Fruit fly (Drosophila melanogaster) whole organism, embryonic: ENCODE results near the gene CG13086.

Experiments
- Abd-B ChIP-seq: fragments of 200-800 bp; sonication (Bioruptor generic); optimal IDR thresholded peaks from 2 replicates; lab custom pipeline; 2018; ENCODE audit warnings: missing biosample characterization, mild to moderate bottlenecking, missing genetic modification characterization, moderate library complexity
- Atf-2 ChIP-seq: fragments of 200-800 bp; sonication (Bioruptor generic); optimal IDR thresholded peaks from 2 replicates; lab custom pipeline; 2016; ENCODE audit warnings: missing biosample characterization, missing genetic modification characterization
- Atf3 ChIP-seq: fragments of 200-800 bp; sonication (Bioruptor generic); optimal IDR thresholded peaks from 3 replicates; lab custom pipeline; 2016; ENCODE audit warnings: missing biosample characterization, missing genetic modification characterization
- B-H1 ChIP-seq: fragments of 200-800 bp; sonication (Bioruptor generic); IDR thresholded peaks from 3 replicates; pipeline ENCODE4 v1.3.6; 2022; ENCODE audit warnings: missing biosample characterization, missing genetic modification characterization
- Bdp1 ChIP-seq: fragments of 200-800 bp; sonication (Bioruptor generic); optimal IDR thresholded peaks from 3 replicates; lab custom pipeline; 2016; ENCODE audit warnings: missing biosample characterization, missing genetic modification characterization
- CG10267 ChIP-seq: fragments of 200-800 bp; sonication (Bioruptor generic); optimal IDR thresholded peaks from 2 replicates; lab custom pipeline; 2018; ENCODE audit warnings: missing biosample characterization, mild to moderate bottlenecking, missing genetic modification characterization, moderate library complexity
- CG10462 ChIP-seq: fragments of 200-800 bp; sonication (Bioruptor generic); optimal IDR thresholded peaks from 2 replicates; lab custom pipeline; 2016; ENCODE audit warnings: missing biosample characterization, missing genetic modification characterization
- CG12104 ChIP-seq: fragments of 200-800 bp; sonication (Bioruptor generic); optimal IDR thresholded peaks from 3 replicates; lab custom pipeline; 2016; ENCODE audit warnings: missing biosample characterization, missing genetic modification characterization
- CG12391 ChIP-seq: fragments of 200-800 bp; sonication (Bioruptor generic); optimal IDR thresholded peaks from 3 replicates; lab custom pipeline; 2018; ENCODE audit warnings: missing biosample characterization, mild to moderate bottlenecking, missing genetic modification characterization, moderate library complexity
- CG12744 ChIP-seq: fragments of 200-800 bp; sonication (Bioruptor generic); optimal IDR thresholded peaks from 2 replicates; lab custom pipeline; 2016; ENCODE audit warnings: missing biosample characterization, missing genetic modification characterization
- CG14441 ChIP-seq: fragments of 200-800 bp; sonication (Bioruptor generic); IDR thresholded peaks from 2 replicates; pipeline ENCODE4 v1.3.6; 2022; ENCODE audit warnings: missing biosample characterization, missing genetic modification characterization
- CG1529 ChIP-seq: fragments of 200-800 bp; sonication (Bioruptor generic); optimal IDR thresholded peaks from 3 replicates; lab custom pipeline; 2018; ENCODE audit warnings: missing biosample characterization, missing genetic modification characterization
- CG17328 ChIP-seq: fragments of 200-800 bp; sonication (Bioruptor generic); IDR thresholded peaks from 2 replicates; pipeline ENCODE4 v1.3.6; 2022; ENCODE audit warnings: missing biosample characterization, missing genetic modification characterization
- CG17385 ChIP-seq: fragments of 200-800 bp; sonication (Bioruptor generic); optimal IDR thresholded peaks from 3 replicates; lab custom pipeline; 2018; ENCODE audit warnings: missing biosample characterization, mild to moderate bottlenecking, missing genetic modification characterization
- CG2199 ChIP-seq: fragments of 200-800 bp; sonication (Bioruptor generic); IDR thresholded peaks from 3 replicates; pipeline ENCODE4 v1.3.6; 2022; ENCODE audit warnings: missing biosample characterization, missing genetic modification characterization
- CG34422 ChIP-seq: fragments of 200-800 bp; sonication (Bioruptor generic); IDR thresholded peaks from 3 replicates; pipeline ENCODE4 v1.3.6; 2022; ENCODE audit warnings: missing biosample characterization, missing genetic modification characterization
- CG4617 ChIP-seq: fragments of 200-800 bp; sonication (Bioruptor generic); optimal IDR thresholded peaks from 3 replicates; lab custom pipeline; 2016; ENCODE audit warnings: missing biosample characterization, missing genetic modification characterization, borderline replicate concordance
- CG4820 ChIP-seq: fragments of 200-800 bp; sonication (Bioruptor generic); optimal IDR thresholded peaks from 3 replicates; lab custom pipeline; 2016; ENCODE audit warnings: missing biosample characterization, missing genetic modification characterization
- CG5245 ChIP-seq: fragments of 200-800 bp; sonication (Bioruptor generic); optimal IDR thresholded peaks from 3 replicates; lab custom pipeline; 2016; ENCODE audit warnings: missing biosample characterization, missing genetic modification characterization
- CG7963 ChIP-seq: fragments of 200-800 bp; sonication (Bioruptor generic); IDR thresholded peaks from 3 replicates; pipeline ENCODE4 v1.3.6; 2022; ENCODE audit warnings: missing biosample characterization, missing genetic modification characterization; ENCODE audit not compliant: partially characterized antibody
- CG9727 ChIP-seq: fragments of 200-800 bp; sonication (Bioruptor generic); optimal IDR thresholded peaks from 3 replicates; lab custom pipeline; 2017; ENCODE audit warnings: missing biosample characterization, mild to moderate bottlenecking, missing genetic modification characterization
- Doc2 ChIP-seq: fragments of 200-800 bp; sonication (Bioruptor generic); IDR thresholded peaks from 2 replicates; pipeline ENCODE4 v1.3.6; 2022; ENCODE audit warnings: missing biosample characterization, missing genetic modification characterization
- Elba2 ChIP-seq: fragments of 200-800 bp; sonication (Bioruptor generic); optimal IDR thresholded peaks from 3 replicates; lab custom pipeline; 2016; ENCODE audit warnings: missing biosample characterization, missing genetic modification characterization
- Fer2 ChIP-seq: fragments of 200-800 bp; sonication (Bioruptor generic); optimal IDR thresholded peaks from 2 replicates; lab custom pipeline; 2018; ENCODE audit warnings: missing biosample characterization, mild to moderate bottlenecking, missing genetic modification characterization, moderate library complexity
- Hr39 ChIP-seq: fragments of >200 bp; optimal IDR thresholded peaks from 2 replicates; lab custom pipeline; 2017
- Lim3 ChIP-seq: fragments of 200-800 bp; sonication (Bioruptor generic); IDR thresholded peaks from 2 replicates; pipeline ENCODE4 v1.3.6; 2022; ENCODE audit warnings: missing biosample characterization, missing genetic modification characterization
- Mad ChIP-seq: fragments of 200-800 bp; sonication (Bioruptor generic); optimal IDR thresholded peaks from 2 replicates; lab custom pipeline; 2016; ENCODE audit warnings: missing biosample characterization, missing genetic modification characterization
- NfI ChIP-seq: fragments of 200-800 bp; sonication (Bioruptor generic); optimal IDR thresholded peaks from 3 replicates; lab custom pipeline; 2018; ENCODE audit warnings: missing biosample characterization, mild to moderate bottlenecking, missing genetic modification characterization, moderate library complexity
- YL-1 ChIP-seq: fragments of 200-800 bp; sonication (Bioruptor generic); optimal IDR thresholded peaks from 3 replicates; lab custom pipeline; 2017; ENCODE audit warnings: missing biosample characterization, mild to moderate bottlenecking, missing genetic modification characterization
- ash1 ChIP-seq: fragments of 200-800 bp; sonication (Bioruptor generic); optimal IDR thresholded peaks from 2 replicates; lab custom pipeline; 2018; ENCODE audit warnings: missing biosample characterization, mild to moderate bottlenecking, missing genetic modification characterization
- az2 ChIP-seq: fragments of 200-800 bp; sonication (Bioruptor generic); optimal IDR thresholded peaks from 3 replicates; lab custom pipeline; 2016; ENCODE audit warnings: missing biosample characterization, missing genetic modification characterization
- br ChIP-seq: fragments of >200 bp; optimal IDR thresholded peaks from 2 replicates; lab custom pipeline; 2017
- bsh ChIP-seq, 2 experiments: fragments of 200-800 bp; sonication (Bioruptor generic); optimal IDR thresholded peaks; 2 replicates each; lab custom pipeline; 2017 to 2018; ENCODE audit warnings: mild to moderate bottlenecking in 2 of 2, missing biosample characterization in 2 of 2, missing genetic modification characterization in 2 of 2, moderate library complexity in 1 of 2
- crol ChIP-seq: fragments of 200-800 bp; sonication (Bioruptor generic); IDR thresholded peaks from 2 replicates; pipeline ENCODE4 v1.3.6; 2022; ENCODE audit warnings: missing biosample characterization, missing genetic modification characterization
- crp ChIP-seq, 2 experiments: fragments of 200-800 bp; sonication (Bioruptor generic); optimal IDR thresholded peaks; 2 replicates in 1 of 2; 3 replicates in 1 of 2; lab custom pipeline; 2017; ENCODE audit warnings: missing biosample characterization in 2 of 2, missing genetic modification characterization in 2 of 2, mild to moderate bottlenecking in 1 of 2, moderate library complexity in 1 of 2
- danr ChIP-seq: fragments of 200-800 bp; sonication (Bioruptor generic); IDR thresholded peaks from 2 replicates; pipeline ENCODE4 v1.3.6; 2022; ENCODE audit warnings: missing biosample characterization, missing genetic modification characterization
- dysf ChIP-seq: fragments of 200-800 bp; sonication (Bioruptor generic); IDR thresholded peaks from 3 replicates; pipeline ENCODE4 v1.3.6; 2022; ENCODE audit warnings: missing biosample characterization, missing genetic modification characterization
- gsb-n ChIP-seq: fragments of 200-800 bp; sonication (Bioruptor generic); optimal IDR thresholded peaks from 3 replicates; lab custom pipeline; 2018; ENCODE audit warnings: missing biosample characterization, mild to moderate bottlenecking, missing genetic modification characterization
- h ChIP-seq: fragments of >200 bp; optimal IDR thresholded peaks from 2 replicates; lab custom pipeline; 2017
- hbn ChIP-seq: fragments of 200-800 bp; sonication (Bioruptor generic); IDR thresholded peaks from 2 replicates; pipeline ENCODE4 v1.3.6; 2022; ENCODE audit warnings: missing biosample characterization, missing genetic modification characterization; ENCODE audit not compliant: partially characterized antibody
- insv ChIP-seq, 2 experiments: fragments of 200-800 bp; sonication (Bioruptor generic); optimal IDR thresholded peaks; 3 replicates each; lab custom pipeline; 2016 to 2018; ENCODE audit warnings: missing biosample characterization in 2 of 2, missing genetic modification characterization in 2 of 2
- jigr1 ChIP-seq: fragments of 200-800 bp; sonication (Bioruptor generic); IDR thresholded peaks from 3 replicates; pipeline ENCODE4 v1.3.6; 2022; ENCODE audit warnings: missing biosample characterization, missing genetic modification characterization
- lbe ChIP-seq: fragments of 200-800 bp; sonication (Bioruptor generic); optimal IDR thresholded peaks from 2 replicates; lab custom pipeline; 2016; ENCODE audit warnings: missing biosample characterization, mild to moderate bottlenecking, missing genetic modification characterization
- lilli ChIP-seq: fragments of 200-800 bp; sonication (Bioruptor generic); optimal IDR thresholded peaks from 3 replicates; lab custom pipeline; 2016; ENCODE audit warnings: missing biosample characterization, missing genetic modification characterization
- lov ChIP-seq, 2 experiments: fragments of 200-800 bp in 1 of 2; fragments of >200 bp in 1 of 2; sonication (Bioruptor generic) in 1 of 2; IDR thresholded peaks in 1 of 2; optimal IDR thresholded peaks in 1 of 2; 2 replicates in 1 of 2; 3 replicates in 1 of 2; pipeline versions ENCODE4 v1.3.6 to Lab custom; 2017 to 2022; ENCODE audit warnings: missing biosample characterization in 1 of 2, missing genetic modification characterization in 1 of 2
- mam ChIP-seq: fragments of 200-800 bp; sonication (Bioruptor generic); optimal IDR thresholded peaks from 3 replicates; lab custom pipeline; 2016; ENCODE audit warnings: missing biosample characterization, missing genetic modification characterization
- pita ChIP-seq: fragments of 200-800 bp; sonication (Bioruptor generic); optimal IDR thresholded peaks from 2 replicates; lab custom pipeline; 2017; ENCODE audit warnings: missing biosample characterization, mild to moderate bottlenecking, missing genetic modification characterization
- ro ChIP-seq: fragments of 200-800 bp; sonication (Bioruptor generic); IDR thresholded peaks from 2 replicates; pipeline ENCODE4 v1.3.6; 2022; ENCODE audit warnings: missing biosample characterization, missing genetic modification characterization
- seq ChIP-seq: fragments of 200-800 bp; sonication (Bioruptor generic); IDR thresholded peaks from 2 replicates; pipeline ENCODE4 v1.3.6; 2022; ENCODE audit warnings: missing biosample characterization, missing genetic modification characterization
- sisA ChIP-seq: fragments of 200-800 bp; sonication (Bioruptor generic); IDR thresholded peaks from 2 replicates; pipeline ENCODE4 v1.3.6; 2022; ENCODE audit warnings: missing biosample characterization, missing genetic modification characterization
- tio ChIP-seq: fragments of 200-800 bp; sonication (Bioruptor generic); optimal IDR thresholded peaks from 2 replicates; lab custom pipeline; 2017; ENCODE audit warnings: missing biosample characterization, missing genetic modification characterization, inconsistent platforms
- vfl ChIP-seq: fragments of 200-800 bp; sonication (Bioruptor generic); optimal IDR thresholded peaks from 2 replicates; lab custom pipeline; 2016; ENCODE audit warnings: missing biosample characterization, missing genetic modification characterization
- vnd ChIP-seq: fragments of 200-800 bp; sonication (Bioruptor generic); IDR thresholded peaks from 3 replicates; pipeline ENCODE4 v1.3.6; 2022; ENCODE audit warnings: missing biosample characterization, missing genetic modification characterization; ENCODE audit not compliant: partially characterized antibody

Gene CG13086

dm6 chr2L:19364622-19365021 lies 447 bp downstream of the CG13086 start (continued):
- TF ChIP-seq gsb-n (tag; lab: Kevin White, UChicago) (peak; percentile 3), Lim3 (GFP tag; lab: Robert Waterston, UW) (no peak), lbe (GFP tag; lab: Kevin White, UChicago) (peak; percentile 31), CG2199 (no peak), NfI (GFP tag; lab: Kevin White, UChicago) (no peak), hbn (GFP tag; lab: Robert Waterston, UW) (no peak), crol (GFP tag; lab: Robert Waterston, UW) (no peak), Mad (GFP tag; lab: Kevin White, UChicago) (no peak), CG10267 (peak; percentile 7), pita (GFP tag; lab: Kevin White, UChicago) (no peak), ash1 (GFP tag; lab: Kevin White, UChicago) (no peak), mam (GFP tag; lab: Kevin White, UChicago) (no peak), Elba2 (no peak), Bdp1 (no peak), Doc2 (GFP tag; lab: Robert Waterston, UW) (no peak), CG12104 (no peak), CG4820 (GFP tag; lab: Kevin White, UChicago) (peak; percentile 18), CG5245 (GFP tag; lab: Kevin White, UChicago) (no peak), CG17385 (GFP tag; lab: Kevin White, UChicago) (peak; percentile 1), seq (no peak), Abd-B (GFP tag; lab: Kevin White, UChicago) (no peak), Hr39 (no peak), jigr1 (GFP tag; lab: Robert Waterston, UW) (no peak), lilli (peak; percentile 3), Atf3 (GFP tag; lab: Kevin White, UChicago) (no peak), CG12391 (peak; percentile 44), sisA (GFP tag; lab: Robert Waterston, UW) (no peak), CG7963 (GFP tag; lab: Robert Waterston, UW) (no peak), YL-1 (GFP tag; lab: Kevin White, UChicago) (no peak), CG10462 (GFP tag; lab: Kevin White, UChicago) (no peak), CG1529 (GFP tag; lab: Kevin White, UChicago) (no peak), CG34422 (GFP tag; lab: Robert Waterston, UW) (no peak), Fer2 (tag; lab: Kevin White, UChicago) (no peak), insv (GFP tag; optimal IDR thresholded peaks at IDR 0.05; lab: Kevin White, UChicago) (no peak), CG4617 (no peak), CG12744 (GFP tag; lab: Kevin White, UChicago) (no peak), bsh (GFP tag; optimal IDR thresholded peaks at IDR 0.05; lab: Kevin White, UChicago) (peak in 1 of 2 experiments; percentile 22), vnd (GFP tag; lab: Robert Waterston, UW) (no peak), h (lab: Kevin White, UChicago) (no peak), az2 (GFP tag; lab: Kevin White, UChicago) (peak; percentile 25), Atf-2 (no peak), CG14441 (no peak), ro (no peak), tio (no peak), danr (no peak), dysf (no peak), vfl (no peak), crp (GFP tag; optimal IDR thresholded peaks at IDR 0.05; lab: Kevin White, UChicago) (no peak), CG17328 (GFP tag; lab: Robert Waterston, UW) (0 out of 2 replicates have a peak, but pooled peaks have one; percentile 21), B-H1 (GFP tag; lab: Robert Waterston, UW) (no peak), CG9727 (peak; percentile 42), lov (optimal IDR thresholded peaks at IDR 0.05; lab: Kevin White, UChicago) (no peak), lov (GFP tag; IDR thresholded peaks at IDR 0.05; lab: Robert Waterston, UW) (no peak), br (no peak)
